Fruit fly (Drosophila melanogaster): ENCODE results near the gene Yp2.
A peak's percentile ranks its signal among the peaks of the same experiment; 100 is the strongest.

The Yp2 gene

DNA sequence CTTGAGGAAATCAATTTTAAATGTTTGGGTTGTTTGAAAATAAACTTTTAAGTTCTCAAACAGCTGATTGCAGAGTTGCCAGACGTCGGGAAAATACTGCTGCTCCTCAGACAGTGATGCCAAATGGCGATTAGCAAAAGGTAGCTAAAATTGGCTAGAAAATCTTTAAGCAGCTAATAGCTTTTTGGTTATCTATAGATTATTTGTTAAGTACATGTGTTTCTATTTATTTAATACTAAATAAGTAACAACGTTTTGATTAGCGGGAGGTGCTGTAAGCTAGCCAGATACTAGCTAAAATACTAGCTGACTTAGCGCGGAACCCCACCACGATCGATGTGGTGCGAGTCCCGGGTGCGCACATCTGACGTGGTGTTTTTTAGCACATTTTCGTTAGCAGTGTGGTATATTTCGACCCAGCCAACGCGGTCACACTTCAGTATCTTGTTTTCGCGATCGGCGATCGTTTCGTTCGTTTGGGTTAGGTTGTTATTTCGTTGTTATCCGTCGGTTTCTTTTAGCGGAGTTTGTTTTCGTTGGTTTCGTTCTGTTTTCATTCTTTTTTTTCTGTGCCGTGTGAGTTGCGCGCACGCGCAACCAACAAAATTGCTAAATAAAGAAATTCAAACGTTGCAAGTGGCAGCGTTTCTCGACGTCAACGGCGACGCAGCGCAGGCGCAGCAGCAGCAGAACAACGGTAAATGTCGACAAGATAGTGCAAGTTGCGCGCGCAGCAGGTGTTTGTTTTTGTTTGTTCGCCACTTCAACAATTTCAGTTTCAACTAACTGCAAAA lies 33.9 kb upstream of the Yp2 start, which contains the start of the genes Naxe and RhoU (continued):
- TF ChIP-seq CG6813 (GFP tag; optimal IDR thresholded peaks at IDR 0.05): no peak
- TF ChIP-seq bbx (GFP tag; IDR thresholded peaks at IDR 0.05; ENCODE audit: partially characterized antibody): peak; percentile 53; the same call in 1 of the 2 replicates
- no peak for TF ChIP-seq CG4730 (GFP tag; IDR thresholded peaks at IDR 0.05)
- peak; percentile 58 for TF ChIP-seq mam (GFP tag; optimal IDR thresholded peaks at IDR 0.05)
- TF ChIP-seq oc (tag; optimal IDR thresholded peaks at IDR 0.05): no peak
- peak; percentile 37; the same call in 1 of the 2 replicates for TF ChIP-seq CG6689 (GFP tag; IDR thresholded peaks at IDR 0.05)
- TF ChIP-seq HLH4C (GFP tag; IDR thresholded peaks at IDR 0.05; ENCODE audit: partially characterized antibody): 0 out of 3 replicates have a peak, but pooled peaks have one; percentile 22
- peak; percentile 33; the same call in 1 of the 3 replicates for TF ChIP-seq dysf (GFP tag; IDR thresholded peaks at IDR 0.05)
- peak; percentile 53 for TF ChIP-seq lmd (GFP tag; IDR thresholded peaks at IDR 0.05)
- TF ChIP-seq CG9932 (GFP tag; IDR thresholded peaks at IDR 0.05): peak; percentile 65
- TF ChIP-seq sens (GFP tag): peak; percentile 80
- TF ChIP-seq fru (optimal IDR thresholded peaks at IDR 0.05): no peak
- peak; percentile 57; the same call in 1 of the 2 replicates for TF ChIP-seq CG4404 (GFP tag; IDR thresholded peaks at IDR 0.05)
- TF ChIP-seq CG9609 (GFP tag; optimal IDR thresholded peaks at IDR 0.05): peak; percentile 45
- peak; percentile 87 for TF ChIP-seq pzg (GFP tag; optimal IDR thresholded peaks at IDR 0.05)
- TF ChIP-seq tap (tag; optimal IDR thresholded peaks at IDR 0.05): no peak
- peak; percentile 51 for TF ChIP-seq Dip3 (GFP tag; optimal IDR thresholded peaks at IDR 0.05)
- no peak for TF ChIP-seq gem (tag; optimal IDR thresholded peaks at IDR 0.05)
- peak; percentile 33 for TF ChIP-seq Myb (GFP tag; optimal IDR thresholded peaks at IDR 0.05)
- no peak for TF ChIP-seq h (optimal IDR thresholded peaks at IDR 0.05)
- peak; percentile 13 for TF ChIP-seq CG16815 (GFP tag; optimal IDR thresholded peaks at IDR 0.05)
- TF ChIP-seq HLH54F (GFP tag; optimal IDR thresholded peaks at IDR 0.05): peak; percentile 29
- TF ChIP-seq CG11696 (GFP tag; IDR thresholded peaks at IDR 0.05): no peak
- peak; percentile 27 for TF ChIP-seq HmgD (GFP tag; optimal IDR thresholded peaks at IDR 0.05)
- TF ChIP-seq zfh2 (GFP tag; optimal IDR thresholded peaks at IDR 0.05): peak; percentile 47
- no peak for TF ChIP-seq Doc3 (GFP tag; IDR thresholded peaks at IDR 0.05; ENCODE audit: partially characterized antibody)
- no peak for TF ChIP-seq zen2 (GFP tag; IDR thresholded peaks at IDR 0.05; ENCODE audit: partially characterized antibody)
- no peak for TF ChIP-seq CG31388 (GFP tag; optimal IDR thresholded peaks at IDR 0.05)
- no peak for TF ChIP-seq da (GFP tag; optimal IDR thresholded peaks at IDR 0.05)
- TF ChIP-seq CG7372 (GFP tag; IDR thresholded peaks at IDR 0.05): no peak
- TF ChIP-seq CG17328 (GFP tag; IDR thresholded peaks at IDR 0.05): 0 out of 2 replicates have a peak, but pooled peaks have one; percentile 28
- peak; percentile 46; the same call in 1 of the 2 replicates for TF ChIP-seq amos (GFP tag; IDR thresholded peaks at IDR 0.05; ENCODE audit: partially characterized antibody)
- TF ChIP-seq CG32767 (GFP tag; IDR thresholded peaks at IDR 0.05): no peak
- TF ChIP-seq Hr78 (GFP tag; optimal IDR thresholded peaks at IDR 0.05): peak in 1 of 2 experiments; percentile 25
- no peak for TF ChIP-seq Side (GFP tag; optimal IDR thresholded peaks at IDR 0.05)
- no peak for TF ChIP-seq CG11093 (GFP tag; IDR thresholded peaks at IDR 0.05)
- no peak for TF ChIP-seq gsb (GFP tag; IDR thresholded peaks at IDR 0.05)
- no peak for TF ChIP-seq yki (optimal IDR thresholded peaks at IDR 0.05)
- TF ChIP-seq CG1603 (tag; optimal IDR thresholded peaks at IDR 0.05): peak; percentile 64
- no peak for TF ChIP-seq CG4707 (GFP tag; optimal IDR thresholded peaks at IDR 0.05)
- no peak for TF ChIP-seq Asciz (GFP tag; optimal IDR thresholded peaks at IDR 0.05)
- TF ChIP-seq grau (tag; optimal IDR thresholded peaks at IDR 0.05): peak; percentile 23
- TF ChIP-seq Abd-B (GFP tag; optimal IDR thresholded peaks at IDR 0.05): peak; percentile 37
- TF ChIP-seq sisA (GFP tag; IDR thresholded peaks at IDR 0.05): peak; percentile 48
- peak; percentile 60 for TF ChIP-seq trem (tag; optimal IDR thresholded peaks at IDR 0.05)
- no peak for TF ChIP-seq CG10431 (GFP tag; optimal IDR thresholded peaks at IDR 0.05)
- TF ChIP-seq dmrt11E (tag; optimal IDR thresholded peaks at IDR 0.05): peak; percentile 13
- TF ChIP-seq tin (GFP tag; optimal IDR thresholded peaks at IDR 0.05): peak; percentile 17
- TF ChIP-seq CG14710 (tag; optimal IDR thresholded peaks at IDR 0.05): peak; percentile 68
- peak; percentile 36 for TF ChIP-seq CG17186 (GFP tag; optimal IDR thresholded peaks at IDR 0.05)
